Worm (Caenorhabditis elegans): ENCODE measurements around the gene F59C12.3.
A peak's percentile ranks its signal among the peaks of the same experiment; 100 is the strongest.

The F59C12.3 gene

ce11 chrX:16634708-16635107, 25.4 kb upstream of the F59C12.3 start (continued):
- peak; percentile 88 for TF ChIP-seq tra-1 (GFP tag; IDR thresholded peaks at IDR 0.05)
- TF ChIP-seq snpc-1.2 (GFP tag; IDR thresholded peaks at IDR 0.05): peak; percentile 81
- TF ChIP-seq zip-11 (GFP tag; IDR thresholded peaks at IDR 0.05): no peak
- peak; percentile 83 for TF ChIP-seq T26A8.4 (GFP tag; IDR thresholded peaks at IDR 0.05)
- TF ChIP-seq F49E8.2 (tag; optimal IDR thresholded peaks at IDR 0.05; ENCODE audit: borderline replicate concordance): peak; percentile 33
- TF ChIP-seq nhr-76 (tag; optimal IDR thresholded peaks at IDR 0.05): no peak
- TF ChIP-seq mxl-2 (GFP tag; conservative IDR thresholded peaks at IDR 0.05): peak; percentile 67
- TF ChIP-seq mxl-3 (GFP tag; optimal IDR thresholded peaks at IDR 0.05): peak; percentile 67
- TF ChIP-seq R02D3.7 (tag; optimal IDR thresholded peaks at IDR 0.05): no peak
- TF ChIP-seq pqm-1 (tag; optimal IDR thresholded peaks at IDR 0.05): no peak
- TF ChIP-seq rbr-2 (tag; optimal IDR thresholded peaks at IDR 0.05): peak; percentile 84
- TF ChIP-seq ZK546.5 (tag; optimal IDR thresholded peaks at IDR 0.05): no peak
- no peak for TF ChIP-seq cey-2 (tag; optimal IDR thresholded peaks at IDR 0.05; ENCODE audit: borderline replicate concordance, insufficient read depth)
- TF ChIP-seq dmd-8 (GFP tag; IDR thresholded peaks at IDR 0.05): peak; percentile 96
- TF ChIP-seq lin-1 (GFP tag; IDR thresholded peaks at IDR 0.05): peak; percentile 65; the same call in 1 of the 2 replicates
- peak; percentile 97 for TF ChIP-seq egl-43 (GFP tag; IDR thresholded peaks at IDR 0.05)
- peak; percentile 78 for TF ChIP-seq nhr-111 (GFP tag; optimal IDR thresholded peaks at IDR 0.05)
- peak; percentile 83; the same call in 1 of the 2 replicates for TF ChIP-seq Y75B8A.6 (GFP tag; IDR thresholded peaks at IDR 0.05)
- TF ChIP-seq skn-1 (tag; optimal IDR thresholded peaks at IDR 0.05): no peak
- peak; percentile 76 for TF ChIP-seq spr-1 (tag; optimal IDR thresholded peaks at IDR 0.05)
- TF ChIP-seq mdl-1 (tag; optimal IDR thresholded peaks at IDR 0.05): peak; percentile 49 to 66
- TF ChIP-seq lin-15B (tag; optimal IDR thresholded peaks at IDR 0.05): no peak
- peak; percentile 79 for TF ChIP-seq duxl-1 (tag; optimal IDR thresholded peaks at IDR 0.05; ENCODE audit: poor library complexity)
- TF ChIP-seq madf-9 (GFP tag; conservative IDR thresholded peaks at IDR 0.05): peak; percentile 82
- TF ChIP-seq T20F7.1 (GFP tag; optimal IDR thresholded peaks at IDR 0.05): peak; percentile 65
- TF ChIP-seq nhr-11 (tag; optimal IDR thresholded peaks at IDR 0.05): peak; percentile 79
- TF ChIP-seq ztf-11 (tag; optimal IDR thresholded peaks at IDR 0.05): no peak
- peak; percentile 97 for TF ChIP-seq hmg-1.1 (GFP tag; IDR thresholded peaks at IDR 0.05)
- peak; percentile 84 for TF ChIP-seq vab-7 (GFP tag; IDR thresholded peaks at IDR 0.05)
- TF ChIP-seq nhr-28 (tag; optimal IDR thresholded peaks at IDR 0.05): peak; percentile 63
- TF ChIP-seq pha-4 (GFP tag; IDR thresholded peaks at IDR 0.05): peak; percentile 92
- no peak for TF ChIP-seq pha-4 (tag; optimal IDR thresholded peaks at IDR 0.05)
- peak; percentile 51 for TF ChIP-seq dpl-1 (GFP tag; optimal IDR thresholded peaks at IDR 0.05)
- peak; percentile 87; the same call in 1 of the 2 replicates for TF ChIP-seq lim-7 (GFP tag; IDR thresholded peaks at IDR 0.05)
- peak; percentile 55 for TF ChIP-seq Y5F2A.4 (GFP tag; optimal IDR thresholded peaks at IDR 0.05)
- peak; percentile 63 to 83 for TF ChIP-seq daf-16 (GFP tag; optimal IDR thresholded peaks at IDR 0.05)
- TF ChIP-seq daf-16 (tag; optimal IDR thresholded peaks at IDR 0.05): peak; percentile 80
- peak; percentile 60 for TF ChIP-seq set-16 (GFP tag; IDR thresholded peaks at IDR 0.05)
- TF ChIP-seq zip-2 (tag; optimal IDR thresholded peaks at IDR 0.05): peak; percentile 16
- TF ChIP-seq Y48G9A.11 (GFP tag; IDR thresholded peaks at IDR 0.05): peak; percentile 64
- peak; percentile 89 for TF ChIP-seq mes-2 (tag; optimal IDR thresholded peaks at IDR 0.05; ENCODE audit: poor library complexity, severe bottlenecking)
- peak; percentile 71 for TF ChIP-seq unc-130 (GFP tag; optimal IDR thresholded peaks at IDR 0.05)
- TF ChIP-seq gei-8 (GFP tag; optimal IDR thresholded peaks at IDR 0.05): peak; percentile 77
- no peak for TF ChIP-seq fos-1 (tag; optimal IDR thresholded peaks at IDR 0.05)
- TF ChIP-seq daf-8 (GFP tag; IDR thresholded peaks at IDR 0.05): no peak
- peak; percentile 87 for TF ChIP-seq ctbp-1 (GFP tag; IDR thresholded peaks at IDR 0.05)
- TF ChIP-seq snpc-4 (tag; optimal IDR thresholded peaks at IDR 0.05): no peak
- TF ChIP-seq nhr-6 (tag; optimal IDR thresholded peaks at IDR 0.05): peak; percentile 35
- TF ChIP-seq nhr-10 (tag; optimal IDR thresholded peaks at IDR 0.05): peak; percentile 14
- TF ChIP-seq ceh-32 (tag; optimal IDR thresholded peaks at IDR 0.05; ENCODE audit: poor library complexity): peak; percentile 10
- TF ChIP-seq nhr-77 (tag; optimal IDR thresholded peaks at IDR 0.05): peak; percentile 94
- peak; percentile 72 to 92; a peak in 2 of 4 replicates for TF ChIP-seq madf-5 (GFP tag; IDR thresholded peaks at IDR 0.05)
